Fruit fly (Drosophila melanogaster) whole organism, prepupa: Measurements from ENCODE around the gene CG14711.

Source experiments
- CG1621 ChIP-seq: fragments of 200-800 bp; sonication (Bioruptor generic); optimal IDR thresholded peaks from 3 replicates; lab custom pipeline; 2018; ENCODE audit warnings: missing biosample characterization, mild to moderate bottlenecking, missing genetic modification characterization
- CG4318 ChIP-seq: fragments of 200-800 bp; sonication (Bioruptor generic); optimal IDR thresholded peaks from 3 replicates; lab custom pipeline; 2017; ENCODE audit warnings: missing biosample characterization, mild to moderate bottlenecking, missing genetic modification characterization
- CG6808 ChIP-seq: fragments of 200-800 bp; sonication (Bioruptor generic); optimal IDR thresholded peaks from 3 replicates; lab custom pipeline; 2017; ENCODE audit warnings: missing biosample characterization, missing genetic modification characterization, mild to moderate bottlenecking, moderate library complexity, missing genetic modification reagents
- CG7368 ChIP-seq: fragments of 200-800 bp; sonication (Bioruptor generic); optimal IDR thresholded peaks from 3 replicates; lab custom pipeline; 2016; ENCODE audit warnings: missing biosample characterization, missing genetic modification characterization
- CG8119 ChIP-seq: fragments of 200-800 bp; sonication (Bioruptor generic); IDR thresholded peaks from 3 replicates; pipeline ENCODE4 v1.3.6; 2022; ENCODE audit warnings: missing biosample characterization, missing genetic modification characterization
- Ets96B ChIP-seq: fragments of 200-800 bp; optimal IDR thresholded peaks from 2 replicates; lab custom pipeline; 2019; ENCODE audit warnings: missing biosample characterization, mild to moderate bottlenecking, missing genetic modification characterization, moderate library complexity
- Hr39 ChIP-seq: fragments of 200-800 bp; sonication (Bioruptor generic); optimal IDR thresholded peaks from 2 replicates; lab custom pipeline; 2016; ENCODE audit warnings: missing biosample characterization, missing genetic modification characterization
- Lpt ChIP-seq: fragments of 200-800 bp; sonication (Bioruptor generic); optimal IDR thresholded peaks from 3 replicates; lab custom pipeline; 2016; ENCODE audit warnings: missing biosample characterization, missing genetic modification characterization
- Met ChIP-seq: fragments of 200-800 bp; sonication (Bioruptor generic); optimal IDR thresholded peaks from 3 replicates; lab custom pipeline; 2016; ENCODE audit warnings: missing biosample characterization, missing genetic modification characterization
- Sox102F ChIP-seq: fragments of 200-800 bp; sonication (Bioruptor generic); optimal IDR thresholded peaks from 2 replicates; lab custom pipeline; 2016; ENCODE audit warnings: missing biosample characterization, mild to moderate bottlenecking, missing genetic modification characterization
- Sox14 ChIP-seq: fragments of 200-800 bp; sonication (Bioruptor generic); optimal IDR thresholded peaks from 3 replicates; lab custom pipeline; 2016; ENCODE audit warnings: missing biosample characterization, missing genetic modification characterization
- acj6 ChIP-seq: fragments of 200-800 bp; sonication (Bioruptor generic); optimal IDR thresholded peaks from 3 replicates; lab custom pipeline; 2016; ENCODE audit warnings: missing biosample characterization, missing genetic modification characterization
- fkh ChIP-seq: fragments of 200-800 bp; sonication (Bioruptor generic); optimal IDR thresholded peaks from 3 replicates; lab custom pipeline; 2017; ENCODE audit warnings: missing biosample characterization, mild to moderate bottlenecking, missing genetic modification characterization, moderate library complexity

DNA sequence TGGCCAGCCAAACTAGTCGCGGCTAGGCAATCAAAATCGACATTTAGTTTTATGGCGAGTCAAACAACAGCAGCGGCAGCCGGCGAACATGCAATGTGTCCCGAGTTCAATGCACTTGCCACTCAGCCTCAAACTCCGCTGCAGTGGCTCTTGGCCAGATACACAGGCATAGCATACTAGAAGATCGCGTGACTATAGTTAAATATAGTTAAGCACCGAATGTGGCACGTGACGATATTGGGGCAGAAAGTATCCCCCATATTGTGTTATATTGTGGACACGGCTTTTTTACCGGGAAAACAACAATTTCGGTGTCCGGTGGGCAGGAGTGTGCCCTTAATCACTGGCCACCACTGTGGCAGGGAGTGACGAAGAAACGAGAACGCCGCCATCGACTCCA is 5.3 kb upstream of the CG14711 start:
- TF ChIP-seq Met (GFP tag; lab: Kevin White, UChicago) (no peak), acj6 (GFP tag; lab: Kevin White, UChicago) (no peak), Sox14 (GFP tag; lab: Kevin White, UChicago) (no peak), CG8119 (GFP tag; lab: Robert Waterston, UW) (no peak), CG7368 (no peak), CG6808 (GFP tag; lab: Kevin White, UChicago) (no peak), fkh (GFP tag; lab: Kevin White, UChicago) (no peak), Hr39 (GFP tag; lab: Kevin White, UChicago) (no peak), Ets96B (tag; lab: Kevin White, UChicago) (no peak), Sox102F (GFP tag; lab: Kevin White, UChicago) (no peak), CG4318 (GFP tag; lab: Kevin White, UChicago) (no peak), CG1621 (tag; lab: Kevin White, UChicago) (no peak), Lpt (GFP tag; lab: Kevin White, UChicago) (no peak)
